Worm (Caenorhabditis elegans) whole organism, L4/young adult: ENCODE results near the gene ZC373.2.

Source experiments
- W03F9.2 ChIP-seq: fragments of 150-350 bp; optimal IDR thresholded peaks from 2 replicates; lab custom pipeline; 2014; ENCODE audit warnings: missing biosample characterization, missing genetic modification characterization
- dao-5 ChIP-seq: sonication (generic microtip); optimal IDR thresholded peaks from 2 replicates; lab custom pipeline; 2016; ENCODE audit warnings: missing genotype, missing genetic modification characterization, moderate library complexity, missing compliant biosample characterization
- him-1 ChIP-seq: sonication (generic microtip); optimal IDR thresholded peaks from 2 replicates; lab custom pipeline; 2016; ENCODE audit warnings: missing genotype, missing genetic modification reagents, missing genetic modification characterization, missing compliant biosample characterization

- TF ChIP-seq W03F9.2 (tag; lab: Kevin White, UChicago) (no peak), him-1 (no peak), dao-5 (tag; lab: Kevin White, UChicago) (no peak)
Measured at ce11 chrX:10095145-10095544, 36.9 kb upstream of the ZC373.2 start, which contains the start of gene flp-2.
